Worm (Caenorhabditis elegans): ENCODE results near the gene clec-121.

Gene clec-121

DNA sequence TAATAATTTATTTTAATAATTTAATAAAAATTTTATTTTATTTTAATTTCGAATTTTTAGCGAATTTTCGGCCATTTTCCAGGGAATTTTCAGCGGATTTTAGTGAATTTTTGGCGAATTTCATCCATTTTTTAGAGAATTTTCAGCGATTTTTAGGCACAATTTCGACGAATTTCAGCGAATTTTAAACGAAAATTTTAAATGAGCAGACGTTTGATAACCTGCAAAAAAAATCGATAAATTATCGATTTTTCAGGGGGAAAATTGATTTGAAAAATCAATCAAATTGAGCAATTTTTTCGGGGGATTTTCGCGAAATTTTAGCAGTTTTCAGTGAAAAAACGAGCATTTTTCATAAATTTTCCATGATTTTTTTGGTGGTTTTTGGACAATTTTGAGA, 33.5 kb upstream of the clec-121 start:
- TF ChIP-seq ztf-4 (tag; optimal IDR thresholded peaks at IDR 0.05) (no peak), lin-13 (GFP tag; optimal IDR thresholded peaks at IDR 0.05) (no peak), lin-11 (tag; optimal IDR thresholded peaks at IDR 0.05) (no peak), nhr-25 (tag; optimal IDR thresholded peaks at IDR 0.05) (no peak), nhr-10 (tag; optimal IDR thresholded peaks at IDR 0.05) (no peak), alr-1 (tag; optimal IDR thresholded peaks at IDR 0.05) (no peak), ztf-1 (GFP tag; conservative IDR thresholded peaks at IDR 0.05) (no peak), sma-9 (GFP tag; optimal IDR thresholded peaks at IDR 0.05) (no peak), sma-9 (tag; optimal IDR thresholded peaks at IDR 0.05) (no peak), blmp-1 (tag; optimal IDR thresholded peaks at IDR 0.05; ENCODE audit: insufficient read depth) (no peak), ceh-82 (tag; optimal IDR thresholded peaks at IDR 0.05) (no peak)

DNA sequence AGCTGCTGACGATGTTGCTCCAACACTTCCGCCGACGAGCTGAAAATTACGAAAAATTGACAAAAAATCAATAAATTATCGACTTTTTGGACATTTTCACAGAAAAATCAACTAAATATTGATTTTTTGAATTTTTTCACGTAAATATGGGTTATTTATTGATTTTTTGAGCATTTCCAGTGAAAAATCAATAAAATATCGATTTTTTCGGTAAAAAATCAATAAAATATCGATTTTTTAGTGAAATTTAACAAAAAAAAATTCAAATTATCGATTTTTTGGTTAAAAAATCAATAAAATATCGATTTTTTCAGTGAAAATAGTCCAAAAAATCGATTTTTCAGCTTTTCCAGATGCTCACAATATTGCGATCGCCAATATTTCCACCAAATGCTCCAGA, 31.9 kb upstream of the clec-121 start:
- TF ChIP-seq gmeb-1 (tag; optimal IDR thresholded peaks at IDR 0.05) (no peak), skn-1 (tag; optimal IDR thresholded peaks at IDR 0.05) (no peak), C34F6.9 (tag; optimal IDR thresholded peaks at IDR 0.05) (no peak), egl-27 (tag; optimal IDR thresholded peaks at IDR 0.05) (no peak), nhr-25 (tag; optimal IDR thresholded peaks at IDR 0.05) (no peak), lin-39 (tag; optimal IDR thresholded peaks at IDR 0.05) (no peak), peb-1 (tag; optimal IDR thresholded peaks at IDR 0.05) (no peak), ztf-11 (tag; optimal IDR thresholded peaks at IDR 0.05) (no peak), nhr-129 (tag; optimal IDR thresholded peaks at IDR 0.05) (no peak), ceh-16 (tag; optimal IDR thresholded peaks at IDR 0.05) (no peak), nhr-6 (tag; optimal IDR thresholded peaks at IDR 0.05) (no peak), nhr-23 (tag; optimal IDR thresholded peaks at IDR 0.05) (no peak), lin-13 (GFP tag; optimal IDR thresholded peaks at IDR 0.05) (no peak), elt-3 (tag; optimal IDR thresholded peaks at IDR 0.05) (no peak)

DNA sequence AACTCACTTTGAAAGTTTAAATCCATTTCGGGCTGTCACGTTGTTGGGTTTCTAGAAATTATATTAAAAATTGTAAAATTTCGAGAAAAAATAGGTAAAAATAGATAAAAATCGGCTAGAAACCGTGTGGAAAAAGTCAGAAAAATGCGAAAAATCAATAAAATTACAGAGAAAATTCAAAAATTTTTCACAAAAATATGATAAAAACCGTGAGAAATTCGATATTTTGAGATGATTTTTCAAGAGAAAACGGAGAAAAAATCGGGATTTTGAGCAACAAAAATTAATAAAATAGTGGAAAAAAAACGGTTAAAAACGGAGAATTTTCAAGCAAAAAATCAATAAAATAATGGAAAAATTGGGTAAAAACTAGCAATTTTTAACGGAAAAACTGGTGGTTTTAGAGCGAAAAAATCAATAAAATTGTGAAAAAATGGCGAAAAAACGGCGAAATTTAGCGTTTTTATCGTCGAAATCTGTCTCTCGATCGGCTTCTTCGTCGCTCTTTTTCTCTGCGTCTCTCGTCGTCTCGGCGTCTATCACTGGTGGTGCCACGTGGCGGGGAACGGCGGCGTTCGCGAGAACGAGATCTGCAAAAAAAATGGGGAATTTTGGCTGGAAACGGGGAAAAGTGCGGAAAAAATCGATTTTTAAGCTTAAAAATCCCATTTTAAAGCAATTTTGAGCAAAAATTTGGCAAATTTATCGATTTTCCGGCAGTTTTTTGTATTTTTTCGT, 30.9 kb upstream of the clec-121 start, which contains the start of gene Y25C1A.7:
Y25C1A.7 (minus strand) TSS at position 51 of the 738 bp plus-strand sequence.
- TF ChIP-seq nhr-12 (tag; optimal IDR thresholded peaks at IDR 0.05): no peak
- no peak for TF ChIP-seq unc-39 (tag; optimal IDR thresholded peaks at IDR 0.05)
- no peak for TF ChIP-seq R02D3.7 (tag; optimal IDR thresholded peaks at IDR 0.05)
- peak; percentile 60 for TF ChIP-seq crh-2 (tag; optimal IDR thresholded peaks at IDR 0.05)
- no peak for TF ChIP-seq nhr-21 (tag; optimal IDR thresholded peaks at IDR 0.05)
- TF ChIP-seq peb-1 (tag; optimal IDR thresholded peaks at IDR 0.05): no peak
- no peak for TF ChIP-seq nhr-10 (tag; optimal IDR thresholded peaks at IDR 0.05)
- no peak for TF ChIP-seq F13H6.1 (tag; optimal IDR thresholded peaks at IDR 0.05)
- TF ChIP-seq ztf-11 (tag; optimal IDR thresholded peaks at IDR 0.05): no peak

DNA sequence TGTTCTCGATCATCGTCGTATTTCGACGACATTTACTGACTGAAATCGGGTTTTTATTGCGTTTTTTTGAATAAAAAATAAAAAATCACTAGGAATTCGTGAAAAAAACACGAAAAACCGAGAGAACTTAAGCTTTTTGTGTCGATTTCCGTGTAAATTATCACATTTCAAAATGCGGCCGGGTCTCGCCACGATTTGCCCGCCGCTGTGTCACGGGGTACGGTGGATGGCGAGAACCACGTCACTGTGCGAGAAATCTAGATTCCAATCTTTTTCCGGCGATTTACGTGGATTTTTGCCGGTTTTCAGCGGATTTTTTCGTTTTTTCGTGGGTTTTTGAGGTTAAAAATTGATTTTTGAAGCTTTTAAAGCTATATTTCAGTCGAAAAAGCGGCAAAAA, 25.2 kb upstream of the clec-121 start, which contains the start of gene Y25C1A.8:
Y25C1A.8 (minus strand) TSS at position 45 of the 400 bp plus-strand sequence.
- TF ChIP-seq egl-27 (tag; optimal IDR thresholded peaks at IDR 0.05): peak; percentile 80
- TF ChIP-seq sma-3 (GFP tag; optimal IDR thresholded peaks at IDR 0.05): peak; percentile 90
- peak; percentile 93 for TF ChIP-seq mab-5 (tag; optimal IDR thresholded peaks at IDR 0.05)
- TF ChIP-seq nhr-129 (tag; optimal IDR thresholded peaks at IDR 0.05): peak; percentile 72
- TF ChIP-seq nhr-21 (tag; optimal IDR thresholded peaks at IDR 0.05): peak; percentile 83
- no peak for TF ChIP-seq ztf-1 (GFP tag; conservative IDR thresholded peaks at IDR 0.05)
- TF ChIP-seq mdl-1 (tag; optimal IDR thresholded peaks at IDR 0.05): peak in 1 of 2 experiments; percentile 76
- peak; percentile 90 for TF ChIP-seq nhr-25 (tag; optimal IDR thresholded peaks at IDR 0.05)
- TF ChIP-seq unc-55 (GFP tag; optimal IDR thresholded peaks at IDR 0.05): peak; percentile 97
- TF ChIP-seq zag-1 (tag; optimal IDR thresholded peaks at IDR 0.05): peak; percentile 41
- no peak for TF ChIP-seq elt-1 (tag; optimal IDR thresholded peaks at IDR 0.05)
- TF ChIP-seq nhr-10 (tag; optimal IDR thresholded peaks at IDR 0.05): peak; percentile 48
- TF ChIP-seq crh-2 (tag; optimal IDR thresholded peaks at IDR 0.05): peak; percentile 100
- no peak for TF ChIP-seq aly-2 (tag; optimal IDR thresholded peaks at IDR 0.05)
- no peak for TF ChIP-seq ztf-11 (tag; optimal IDR thresholded peaks at IDR 0.05)
- peak; percentile 73 for TF ChIP-seq ztf-4 (tag; optimal IDR thresholded peaks at IDR 0.05)
- TF ChIP-seq nhr-237 (tag; optimal IDR thresholded peaks at IDR 0.05): peak; percentile 18
- TF ChIP-seq R02D3.7 (tag; optimal IDR thresholded peaks at IDR 0.05): peak; percentile 59
- peak; percentile 56 for TF ChIP-seq ZK546.5 (tag; optimal IDR thresholded peaks at IDR 0.05)
- TF ChIP-seq blmp-1 (tag; optimal IDR thresholded peaks at IDR 0.05; ENCODE audit: insufficient read depth): no peak
- TF ChIP-seq C34F6.9 (tag; optimal IDR thresholded peaks at IDR 0.05): peak; percentile 85
- peak; percentile 90 for TF ChIP-seq F13H6.1 (tag; optimal IDR thresholded peaks at IDR 0.05)
- peak; percentile 59 for TF ChIP-seq ama-1 (optimal IDR thresholded peaks at IDR 0.05)
- TF ChIP-seq nhr-77 (tag; optimal IDR thresholded peaks at IDR 0.05): no peak
- peak; percentile 88 for TF ChIP-seq lin-13 (GFP tag; optimal IDR thresholded peaks at IDR 0.05)
- peak; percentile 59 for TF ChIP-seq ceh-82 (tag; optimal IDR thresholded peaks at IDR 0.05)
- TF ChIP-seq sma-9 (GFP tag; optimal IDR thresholded peaks at IDR 0.05): no peak
- no peak for TF ChIP-seq sma-9 (tag; optimal IDR thresholded peaks at IDR 0.05)
- peak; percentile 90 for TF ChIP-seq gmeb-1 (tag; optimal IDR thresholded peaks at IDR 0.05)
- TF ChIP-seq dmd-4 (tag; optimal IDR thresholded peaks at IDR 0.05): peak; percentile 49
- no peak for TF ChIP-seq nhr-12 (tag; optimal IDR thresholded peaks at IDR 0.05)
- peak; percentile 58 for TF ChIP-seq Y55F3AM.14 (GFP tag; optimal IDR thresholded peaks at IDR 0.05)
- no peak for TF ChIP-seq unc-39 (tag; optimal IDR thresholded peaks at IDR 0.05)
- peak; percentile 80 for TF ChIP-seq lin-11 (tag; optimal IDR thresholded peaks at IDR 0.05)
- TF ChIP-seq peb-1 (tag; optimal IDR thresholded peaks at IDR 0.05): no peak
- peak; percentile 50 for TF ChIP-seq ceh-16 (tag; optimal IDR thresholded peaks at IDR 0.05)
- TF ChIP-seq lin-39 (tag; optimal IDR thresholded peaks at IDR 0.05): no peak
- peak; percentile 82 for TF ChIP-seq sem-4 (tag; optimal IDR thresholded peaks at IDR 0.05)

Data from whole organism, L2 larva.